Worm (Caenorhabditis elegans): ENCODE measurements around the gene tram-1.

The tram-1 gene

DNA sequence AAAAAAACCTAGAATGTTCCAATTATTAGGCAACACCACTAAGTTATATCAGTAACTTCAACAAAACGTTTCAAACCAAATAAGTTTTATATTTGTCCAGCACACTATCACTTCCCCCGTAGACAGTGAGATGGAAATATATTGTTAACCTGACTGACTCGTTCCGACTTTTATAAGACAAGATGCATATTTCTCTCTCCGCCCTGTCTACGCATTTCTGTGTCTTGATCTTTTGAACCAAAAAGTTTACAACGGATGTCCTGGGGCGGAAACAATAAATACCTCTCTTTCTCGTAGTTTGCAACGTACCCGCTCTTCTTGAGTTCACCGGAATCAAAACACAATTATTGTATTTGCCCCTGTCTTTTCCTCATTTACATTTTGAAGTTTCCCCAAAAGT is 30.2 kb upstream of the tram-1 start:
- TF ChIP-seq ZK546.5 (tag; optimal IDR thresholded peaks at IDR 0.05), result no peak
- TF ChIP-seq lin-15B (tag; optimal IDR thresholded peaks at IDR 0.05), result no peak
- TF ChIP-seq unc-39 (tag; optimal IDR thresholded peaks at IDR 0.05), result no peak
- TF ChIP-seq ztf-11 (tag; optimal IDR thresholded peaks at IDR 0.05), result no peak
- TF ChIP-seq elt-2 (tag; optimal IDR thresholded peaks at IDR 0.05), result no peak
- no peak for TF ChIP-seq nhr-23 (tag; optimal IDR thresholded peaks at IDR 0.05)
- no peak for TF ChIP-seq ceh-16 (tag; optimal IDR thresholded peaks at IDR 0.05)
- no peak for TF ChIP-seq nhr-237 (tag; optimal IDR thresholded peaks at IDR 0.05)

DNA sequence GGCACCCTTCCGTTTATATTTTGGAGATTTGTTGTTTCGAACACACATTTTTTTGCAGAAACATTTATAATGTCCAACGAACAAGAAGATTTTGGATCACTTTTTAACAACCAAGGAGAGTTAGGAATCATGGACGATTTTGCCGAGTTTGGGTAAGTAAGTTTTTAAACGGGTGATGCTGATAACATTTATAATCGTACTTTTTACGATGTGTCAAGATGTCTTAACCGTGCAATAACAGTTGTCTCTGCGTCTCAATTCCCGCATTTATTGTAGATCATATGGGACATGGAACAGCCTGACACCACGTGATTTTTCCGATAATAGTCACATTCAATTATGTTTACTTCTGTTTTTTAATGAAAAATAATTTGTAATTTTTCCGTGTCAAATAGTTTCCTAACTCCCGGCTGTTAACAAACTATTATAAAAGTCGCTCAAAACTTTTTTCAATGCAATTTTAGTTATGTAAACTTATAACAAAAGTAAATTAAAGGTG is 29.5 kb upstream of the tram-1 start, which contains the start of gene daf-14:
TSS of gene daf-14 (plus strand) at position 51 of the 499 bp plus-strand sequence.
- TF ChIP-seq elt-2 (tag; optimal IDR thresholded peaks at IDR 0.05) (peak; percentile 46), pqm-1 (tag; optimal IDR thresholded peaks at IDR 0.05) (peak; percentile 22), nfya-1 (tag; optimal IDR thresholded peaks at IDR 0.05; ENCODE audit: insufficient read depth) (peak; percentile 11), ceh-9 (tag; optimal IDR thresholded peaks at IDR 0.05) (no peak), ztf-4 (tag; optimal IDR thresholded peaks at IDR 0.05) (no peak), nhr-23 (tag; optimal IDR thresholded peaks at IDR 0.05) (peak; percentile 4), pha-4 (tag; optimal IDR thresholded peaks at IDR 0.05) (peak; percentile 25)

DNA sequence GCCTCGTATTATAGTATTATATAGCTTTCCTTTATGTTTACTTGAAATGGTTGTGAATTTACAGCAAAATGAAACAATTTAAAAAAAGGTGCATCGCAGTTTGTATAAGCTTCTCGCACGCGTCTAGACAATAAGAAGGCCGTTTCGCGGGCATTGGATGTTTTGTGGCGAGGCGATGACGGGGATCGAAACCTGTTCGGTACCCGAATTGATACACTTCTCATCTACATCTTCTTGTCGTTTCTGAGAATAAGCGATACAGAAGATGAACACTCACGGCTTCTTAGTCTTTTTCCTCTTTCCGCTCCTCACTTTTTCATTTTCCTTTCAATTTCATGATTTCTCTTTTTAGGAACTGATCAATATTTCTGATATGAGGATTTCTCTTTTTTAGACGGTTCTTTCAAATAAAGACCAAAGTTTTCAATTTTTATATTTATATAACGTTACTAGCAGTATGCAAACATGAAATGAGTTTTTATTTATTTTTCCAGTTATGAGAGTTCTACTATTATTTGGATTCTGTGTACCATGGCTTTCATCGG is 24.7 kb upstream of the tram-1 start, which contains the start of gene F01G10.10:
TSS of gene F01G10.10 (plus strand) at position 495 of the 545 bp plus-strand sequence.
- TF ChIP-seq nhr-43 (tag; optimal IDR thresholded peaks at IDR 0.05; ENCODE audit: poor library complexity, severe bottlenecking), result peak; percentile 34
- TF ChIP-seq nhr-25 (tag; optimal IDR thresholded peaks at IDR 0.05), result peak; percentile 62
- TF ChIP-seq ZK546.5 (tag; optimal IDR thresholded peaks at IDR 0.05), result no peak
- TF ChIP-seq elt-1 (tag; optimal IDR thresholded peaks at IDR 0.05), result no peak
- peak; percentile 30 for TF ChIP-seq nhr-23 (tag; optimal IDR thresholded peaks at IDR 0.05)
- TF ChIP-seq elt-2 (tag; optimal IDR thresholded peaks at IDR 0.05), result peak; percentile 41
- TF ChIP-seq ama-1 (optimal IDR thresholded peaks at IDR 0.05), result peak; percentile 87
- no peak for TF ChIP-seq tbx-2 (tag; optimal IDR thresholded peaks at IDR 0.05)

DNA sequence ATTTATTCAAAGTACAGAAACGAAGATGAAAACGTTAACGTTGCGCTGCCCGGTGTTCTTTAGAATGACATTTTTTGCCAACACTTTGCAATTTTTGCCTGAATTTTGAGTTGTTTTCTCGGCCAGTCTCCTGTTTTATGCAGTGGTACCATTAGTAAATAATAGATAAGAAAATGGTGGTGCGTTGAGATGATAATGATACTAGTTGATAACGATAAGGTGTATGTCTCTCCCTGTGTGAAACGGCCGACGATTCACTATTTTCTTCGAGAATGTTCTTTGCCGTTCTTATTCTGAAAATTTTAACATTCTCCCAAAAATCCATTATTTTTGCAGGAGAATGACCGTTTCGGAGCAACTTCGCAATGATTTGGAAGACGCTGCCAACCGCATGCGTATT is 22.2 kb upstream of the tram-1 start, which contains the start of gene tkt-1:
TSS of gene tkt-1 (plus strand) at position 337 of the 400 bp plus-strand sequence.
- TF ChIP-seq elt-3 (tag; optimal IDR thresholded peaks at IDR 0.05) (peak in 1 of 3 experiments; percentile 85), jun-1 (tag; optimal IDR thresholded peaks at IDR 0.05) (peak; percentile 55), nhr-25 (tag; optimal IDR thresholded peaks at IDR 0.05) (no peak), pqm-1 (tag; optimal IDR thresholded peaks at IDR 0.05) (peak; percentile 88), pha-4 (tag; optimal IDR thresholded peaks at IDR 0.05) (peak; percentile 19), elt-2 (tag; optimal IDR thresholded peaks at IDR 0.05) (peak; percentile 92), nhr-67 (tag; optimal IDR thresholded peaks at IDR 0.05) (no peak), ceh-16 (tag; optimal IDR thresholded peaks at IDR 0.05) (no peak), ceh-28 (tag; optimal IDR thresholded peaks at IDR 0.05) (no peak)

DNA sequence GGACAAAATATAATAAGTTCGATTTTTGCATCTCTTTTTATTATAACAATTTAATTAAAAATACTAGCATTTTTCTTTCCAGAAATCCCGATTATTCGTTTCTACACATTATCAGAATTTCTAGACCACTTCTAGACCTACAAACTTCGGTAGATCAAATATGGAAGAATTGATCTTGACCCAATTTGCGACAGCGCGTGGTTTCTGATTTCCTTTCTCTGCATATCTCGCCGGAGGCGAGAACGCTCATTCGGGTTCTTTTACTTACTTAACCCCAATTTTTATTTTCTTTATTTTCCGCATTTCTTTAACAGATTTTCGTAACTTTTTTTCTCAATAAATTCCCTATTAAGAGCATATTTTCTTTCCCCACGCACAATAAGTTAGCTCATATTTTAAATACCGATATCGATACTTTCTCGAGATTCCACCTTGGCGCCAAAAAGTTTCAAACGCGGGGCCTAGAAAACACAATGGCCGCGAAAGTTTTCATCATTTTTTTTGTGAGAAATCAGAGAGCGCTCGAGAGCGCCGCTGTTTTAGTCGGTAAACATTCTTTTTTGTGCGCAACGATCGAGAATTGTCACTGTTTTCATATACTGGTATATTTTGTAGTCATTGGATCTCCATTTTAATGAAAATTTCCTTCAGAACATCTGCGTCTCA is 21.5 kb upstream of the tram-1 start:
- TF ChIP-seq nfya-1 (tag; optimal IDR thresholded peaks at IDR 0.05; ENCODE audit: insufficient read depth), result peak; percentile 12
- TF ChIP-seq lin-15B (tag; optimal IDR thresholded peaks at IDR 0.05), result peak; percentile 38
- TF ChIP-seq pha-4 (tag; optimal IDR thresholded peaks at IDR 0.05), result peak; percentile 65
- no peak for TF ChIP-seq tbx-2 (tag; optimal IDR thresholded peaks at IDR 0.05)
- no peak for TF ChIP-seq egl-27 (tag; optimal IDR thresholded peaks at IDR 0.05)
- TF ChIP-seq nhr-12 (tag; optimal IDR thresholded peaks at IDR 0.05), result no peak
- TF ChIP-seq nhr-23 (tag; optimal IDR thresholded peaks at IDR 0.05), result peak; percentile 8
- TF ChIP-seq ceh-16 (tag; optimal IDR thresholded peaks at IDR 0.05), result no peak
- no peak for TF ChIP-seq aly-2 (tag; optimal IDR thresholded peaks at IDR 0.05)
- no peak for TF ChIP-seq nhr-67 (tag; optimal IDR thresholded peaks at IDR 0.05)
- TF ChIP-seq nhr-25 (tag; optimal IDR thresholded peaks at IDR 0.05), result peak; percentile 41
- peak; percentile 4 for TF ChIP-seq lin-39 (tag; optimal IDR thresholded peaks at IDR 0.05)

ce11 chrIV:10241659-10242058 is 20.6 kb upstream of the tram-1 start, which contains the start of gene lipl-7:
Gene lipl-7 (minus strand): TSS chrIV:10241823.
- no peak for TF ChIP-seq eor-1 (tag; optimal IDR thresholded peaks at IDR 0.05)
- TF ChIP-seq ceh-28 (tag; optimal IDR thresholded peaks at IDR 0.05), result no peak
- TF ChIP-seq lin-15B (tag; optimal IDR thresholded peaks at IDR 0.05), result no peak
- no peak for TF ChIP-seq nhr-43 (tag; optimal IDR thresholded peaks at IDR 0.05; ENCODE audit: poor library complexity, severe bottlenecking)

All from whole organism, L3 larva.